Worm (Caenorhabditis elegans): Measurements from ENCODE around the gene tbc-11.

Gene tbc-11

DNA sequence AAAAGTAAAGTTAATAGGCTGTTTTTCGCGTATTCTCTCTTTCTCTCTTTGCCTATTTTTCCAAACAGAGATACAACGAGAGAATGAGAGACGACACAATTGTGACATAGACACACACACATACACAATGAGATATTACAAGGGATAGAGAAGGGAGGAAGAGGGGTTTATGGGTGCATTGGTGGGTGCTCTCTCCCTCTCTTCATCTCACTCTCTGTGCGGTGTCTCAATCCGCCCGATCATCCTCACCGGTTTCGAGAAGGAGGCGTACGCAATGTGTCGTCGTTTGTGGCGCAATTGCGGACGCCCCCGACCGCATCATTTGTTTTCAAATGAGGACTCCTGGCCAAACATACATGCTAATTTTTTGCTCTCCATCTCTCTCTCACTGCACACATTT lies 24.7 kb downstream of the tbc-11 start (continued):
- peak; percentile 75 for TF ChIP-seq nhr-28 (tag; optimal IDR thresholded peaks at IDR 0.05)
- no peak for TF ChIP-seq skn-1 (tag; optimal IDR thresholded peaks at IDR 0.05)
- TF ChIP-seq nhr-102 (tag; optimal IDR thresholded peaks at IDR 0.05): peak; percentile 69
- TF ChIP-seq php-3 (GFP tag; IDR thresholded peaks at IDR 0.05): no peak
- no peak for TF ChIP-seq ceh-82 (tag; optimal IDR thresholded peaks at IDR 0.05)
- TF ChIP-seq nhr-41 (GFP tag; IDR thresholded peaks at IDR 0.05): no peak
- TF ChIP-seq hif-1 (tag; optimal IDR thresholded peaks at IDR 0.05): peak in 1 of 2 experiments; percentile 74
- TF ChIP-seq madf-5 (GFP tag; IDR thresholded peaks at IDR 0.05): 0 out of 4 replicates have a peak, but pooled peaks of 1 of the 2 experiments have one; percentile 9
- peak; percentile 72 for TF ChIP-seq vab-7 (GFP tag; IDR thresholded peaks at IDR 0.05)
- peak; percentile 23 for TF ChIP-seq dpl-1 (GFP tag; optimal IDR thresholded peaks at IDR 0.05)
- peak; percentile 80 for TF ChIP-seq T20F7.1 (GFP tag; optimal IDR thresholded peaks at IDR 0.05)
- no peak for TF ChIP-seq F26F4.8 (GFP tag; conservative IDR thresholded peaks at IDR 0.05)
- peak; percentile 89 for TF ChIP-seq hmg-1.1 (GFP tag; IDR thresholded peaks at IDR 0.05)
- TF ChIP-seq ztf-11 (tag; optimal IDR thresholded peaks at IDR 0.05): no peak
- TF ChIP-seq daf-16 (GFP tag; optimal IDR thresholded peaks at IDR 0.05): peak in 1 of 2 experiments; percentile 74
- peak; percentile 39 for TF ChIP-seq daf-16 (tag; optimal IDR thresholded peaks at IDR 0.05)
- TF ChIP-seq cey-2 (tag; optimal IDR thresholded peaks at IDR 0.05; ENCODE audit: borderline replicate concordance, insufficient read depth): no peak
- peak; percentile 91 for TF ChIP-seq nhr-48 (tag; optimal IDR thresholded peaks at IDR 0.05)
- no peak for TF ChIP-seq nhr-42 (GFP tag; IDR thresholded peaks at IDR 0.05)
- peak; percentile 82 for TF ChIP-seq ceh-20 (GFP tag; IDR thresholded peaks at IDR 0.05)
- peak; percentile 97 for TF ChIP-seq egl-43 (GFP tag; IDR thresholded peaks at IDR 0.05)
- no peak for TF ChIP-seq F10B5.3 (tag; optimal IDR thresholded peaks at IDR 0.05)
- TF ChIP-seq spr-3 (GFP tag; optimal IDR thresholded peaks at IDR 0.05): no peak
- TF ChIP-seq ctbp-1 (GFP tag; IDR thresholded peaks at IDR 0.05): peak; percentile 93
- TF ChIP-seq ZK546.5 (tag; optimal IDR thresholded peaks at IDR 0.05): peak in 1 of 2 experiments; percentile 11
- TF ChIP-seq dve-1 (tag; optimal IDR thresholded peaks at IDR 0.05; ENCODE audit: insufficient read depth): peak; percentile 89
- no peak for TF ChIP-seq daf-12 (tag; optimal IDR thresholded peaks at IDR 0.05)
- no peak for TF ChIP-seq lin-15B (tag; optimal IDR thresholded peaks at IDR 0.05)
- TF ChIP-seq ceh-32 (tag; optimal IDR thresholded peaks at IDR 0.05; ENCODE audit: poor library complexity): peak; percentile 40
- TF ChIP-seq zfp-2 (tag; optimal IDR thresholded peaks at IDR 0.05): no peak
- no peak for TF ChIP-seq Y5F2A.4 (GFP tag; optimal IDR thresholded peaks at IDR 0.05)
- peak; percentile 93 for TF ChIP-seq fkh-10 (GFP tag; optimal IDR thresholded peaks at IDR 0.05)
- no peak for TF ChIP-seq unc-39 (tag; optimal IDR thresholded peaks at IDR 0.05)
- no peak for TF ChIP-seq zip-2 (tag; optimal IDR thresholded peaks at IDR 0.05)
- TF ChIP-seq zfp-3 (GFP tag; conservative IDR thresholded peaks at IDR 0.05): peak; percentile 31; the same call in 1 of the 2 replicates
- peak; percentile 73 for TF ChIP-seq mes-2 (tag; optimal IDR thresholded peaks at IDR 0.05; ENCODE audit: poor library complexity, severe bottlenecking)
- TF ChIP-seq hlh-30 (tag; optimal IDR thresholded peaks at IDR 0.05; ENCODE audit: insufficient read depth): peak; percentile 80
- TF ChIP-seq mxl-2 (GFP tag; conservative IDR thresholded peaks at IDR 0.05): no peak
- TF ChIP-seq T26A8.4 (GFP tag; IDR thresholded peaks at IDR 0.05): peak; percentile 83
- peak; percentile 53 for TF ChIP-seq nhr-25 (tag; optimal IDR thresholded peaks at IDR 0.05; ENCODE audit: borderline replicate concordance, insufficient read depth)
- 0 out of 2 replicates have a peak, but pooled peaks have one; percentile 9 for TF ChIP-seq ceh-44 (GFP tag; IDR thresholded peaks at IDR 0.05)
- TF ChIP-seq lsy-2 (tag; optimal IDR thresholded peaks at IDR 0.05): peak; percentile 81 to 88
- peak; percentile 96 for TF ChIP-seq mep-1 (tag; optimal IDR thresholded peaks at IDR 0.05)
